Fruit fly (Drosophila melanogaster): ENCODE measurements around the gene CG33965.
"Not testable (repeated sequence)": the region's sequence is repeated elsewhere in the genome, so short reads cannot be mapped to it uniquely, and the experiment has no call there.

Gene CG33965

DNA sequence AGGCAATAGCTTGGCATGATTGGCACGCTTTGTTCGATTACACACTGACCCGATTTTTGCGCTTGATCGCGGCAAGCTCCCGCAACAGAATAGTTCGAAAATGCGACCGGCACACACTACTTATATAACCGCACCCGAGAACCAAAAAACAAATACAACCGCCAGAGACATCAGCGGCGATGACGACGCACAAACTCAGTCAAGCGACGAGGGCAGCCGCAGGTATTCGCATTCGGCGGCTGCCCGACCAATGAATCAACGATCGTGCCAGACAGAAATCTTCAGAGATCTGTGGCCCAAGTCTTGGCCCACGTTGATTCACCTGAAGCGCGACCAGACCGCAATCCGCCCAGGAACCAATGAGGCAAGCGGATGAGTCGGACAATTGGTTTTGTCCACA lies 5.5 kb downstream of the CG33965 start, which contains the start of gene CG9192:
Gene CG9192, minus strand, starts transcription at position 101 of the 400 bp plus-strand sequence.
- no peak for TF ChIP-seq spab (GFP tag; optimal IDR thresholded peaks at IDR 0.05)
- TF ChIP-seq CG11294 (GFP tag; IDR thresholded peaks at IDR 0.05), result no peak
- no peak for TF ChIP-seq CG7368 (GFP tag; optimal IDR thresholded peaks at IDR 0.05)
- no peak for TF ChIP-seq OdsH (GFP tag; optimal IDR thresholded peaks at IDR 0.05)
- no peak for TF ChIP-seq vri (GFP tag; optimal IDR thresholded peaks at IDR 0.05)
- no peak for TF ChIP-seq cyc (GFP tag; optimal IDR thresholded peaks at IDR 0.05)

- TF ChIP-seq fd85E (GFP tag; optimal IDR thresholded peaks at IDR 0.05); CG11294 (GFP tag; IDR thresholded peaks at IDR 0.05); cyc (GFP tag; optimal IDR thresholded peaks at IDR 0.05): not testable (repeated sequence)
Measured at dm6 chr3L:1245810-1246209, 13.1 kb downstream of the CG33965 start, which contains the start of gene Klp61F. TSS of gene Klp61F (minus strand) at chr3L:1245910.

dm6 chr3L:1246823-1247222 lies 14.1 kb downstream of the CG33965 start, which contains the start of gene CG32318:
TSS of gene CG32318 (minus strand) at chr3L:1246923.
- TF ChIP-seq Blimp-1, CG10669, pdm3 (GFP tag; optimal IDR thresholded peaks at IDR 0.05): not testable (repeated sequence)

DNA sequence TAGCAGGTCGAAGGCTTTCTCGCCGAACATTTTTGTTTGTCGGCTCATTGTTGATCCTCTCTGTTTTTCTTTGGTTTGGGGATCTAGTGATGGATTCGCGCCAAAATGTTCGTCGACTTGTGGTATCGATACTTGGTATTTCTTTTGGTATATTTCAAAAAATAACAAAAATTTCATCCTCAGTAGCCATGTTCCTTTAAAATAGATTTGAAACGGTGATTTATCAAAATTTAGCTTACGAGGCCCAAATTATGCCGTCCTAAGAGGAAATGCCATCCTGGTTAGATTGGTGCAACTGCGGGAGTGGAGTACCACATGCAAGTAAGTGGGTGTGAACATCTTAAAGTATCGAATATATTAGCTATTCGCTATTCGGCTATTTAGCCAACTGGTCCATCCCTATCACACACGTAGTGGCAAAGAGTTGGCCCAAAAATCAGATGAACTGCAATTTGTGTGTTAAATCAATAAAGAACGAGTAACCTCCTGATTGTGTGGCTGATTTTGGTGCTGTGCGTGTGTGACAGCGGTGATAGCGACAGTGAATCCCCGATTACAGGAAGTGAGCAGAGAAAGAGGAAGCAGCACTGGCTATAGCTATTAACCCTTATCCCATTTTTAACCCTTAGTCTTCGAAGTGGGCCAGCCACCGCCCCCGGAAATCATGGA lies 15.1 kb downstream of the CG33965 start, which contains the start of the genes Psf1 and Sac1:
Gene Psf1, minus strand, starts transcription at position 51 of the 669 bp plus-strand sequence.
Gene Sac1, plus strand, starts transcription at position 191 of the 669 bp plus-strand sequence.
- TF ChIP-seq Ets21C (GFP tag; optimal IDR thresholded peaks at IDR 0.05), result peak; percentile 48
- no peak for TF ChIP-seq CG8632 (GFP tag; optimal IDR thresholded peaks at IDR 0.05)
- no peak for TF ChIP-seq salr (GFP tag; optimal IDR thresholded peaks at IDR 0.05)
- TF ChIP-seq CG3032 (tag; optimal IDR thresholded peaks at IDR 0.05), result peak; percentile 58
- TF ChIP-seq CG7368 (GFP tag; optimal IDR thresholded peaks at IDR 0.05), result no peak
- TF ChIP-seq topi (GFP tag; optimal IDR thresholded peaks at IDR 0.05), result peak; percentile 27
- TF ChIP-seq svp (GFP tag), result peak; percentile 81
- no peak for TF ChIP-seq Gug (GFP tag; IDR thresholded peaks at IDR 0.05)
- peak; percentile 50 for TF ChIP-seq pdm3 (GFP tag; optimal IDR thresholded peaks at IDR 0.05)
- TF ChIP-seq CG10631 (GFP tag; optimal IDR thresholded peaks at IDR 0.05), result peak; percentile 34
- no peak for TF ChIP-seq Hr38 (GFP tag; optimal IDR thresholded peaks at IDR 0.05)
- no peak for TF ChIP-seq Lpt (GFP tag; optimal IDR thresholded peaks at IDR 0.05)
- peak; percentile 48 for TF ChIP-seq esn (GFP tag; optimal IDR thresholded peaks at IDR 0.05)
- TF ChIP-seq Sox15 (GFP tag; optimal IDR thresholded peaks at IDR 0.05), result peak; percentile 4
- peak; percentile 72 for TF ChIP-seq Hr39 (GFP tag; optimal IDR thresholded peaks at IDR 0.05)
- TF ChIP-seq cyc (GFP tag; optimal IDR thresholded peaks at IDR 0.05), result peak; percentile 54
- peak; percentile 35 for TF ChIP-seq CG32006 (GFP tag; optimal IDR thresholded peaks at IDR 0.05)
- peak; percentile 40 for TF ChIP-seq CG3919 (GFP tag; optimal IDR thresholded peaks at IDR 0.05)
- peak; percentile 61 for TF ChIP-seq CG31627 (GFP tag; optimal IDR thresholded peaks at IDR 0.05)
- TF ChIP-seq achi (GFP tag; optimal IDR thresholded peaks at IDR 0.05), result peak; percentile 14
- peak; percentile 57 for TF ChIP-seq Sox14 (GFP tag; optimal IDR thresholded peaks at IDR 0.05)
- no peak for TF ChIP-seq CG6792 (GFP tag; optimal IDR thresholded peaks at IDR 0.05)
- peak; percentile 45 for TF ChIP-seq acj6 (GFP tag; optimal IDR thresholded peaks at IDR 0.05)
- peak; percentile 32 for TF ChIP-seq CG11902 (GFP tag; optimal IDR thresholded peaks at IDR 0.05)
- peak; percentile 24 for TF ChIP-seq Met (GFP tag; optimal IDR thresholded peaks at IDR 0.05)
- peak; percentile 86 for TF ChIP-seq Eip78C (GFP tag)
- peak; percentile 7 for TF ChIP-seq CG34406 (GFP tag; optimal IDR thresholded peaks at IDR 0.05)
- peak; percentile 32 for TF ChIP-seq lz (GFP tag; optimal IDR thresholded peaks at IDR 0.05)
- TF ChIP-seq CG11762 (GFP tag; optimal IDR thresholded peaks at IDR 0.05; ENCODE audit: insufficient read depth), result no peak

Data from whole organism, prepupa.